Fruit fly (Drosophila melanogaster): ENCODE data around the gene CG31633.

DNA sequence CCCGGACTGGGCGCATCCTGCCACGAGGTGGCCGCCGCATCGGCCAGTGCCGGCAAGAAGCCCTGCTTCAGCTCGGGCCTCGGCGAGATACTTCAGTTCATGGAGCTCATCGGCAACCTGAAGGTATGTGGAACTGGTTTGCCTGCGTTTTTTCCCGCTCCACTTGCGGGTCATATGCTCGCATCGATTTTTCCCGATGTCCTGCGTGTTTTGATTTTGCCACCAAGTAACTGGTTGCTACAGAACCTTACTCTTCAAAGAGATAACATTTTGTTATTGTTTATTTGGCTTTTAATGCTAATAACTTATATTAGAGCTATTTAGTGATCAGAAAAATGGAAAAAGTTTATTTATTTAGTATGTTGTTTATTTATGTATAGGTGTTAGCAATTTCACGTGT, 43.0 kb downstream of the CG31633 start:
- no peak for TF ChIP-seq br (GFP tag; optimal IDR thresholded peaks at IDR 0.05)
- no peak for TF ChIP-seq psq (GFP tag; optimal IDR thresholded peaks at IDR 0.05)
- no peak for TF ChIP-seq CG9705 (GFP tag; optimal IDR thresholded peaks at IDR 0.05)
- no peak for TF ChIP-seq Sp1 (GFP tag; optimal IDR thresholded peaks at IDR 0.05)
- TF ChIP-seq foxo (GFP tag; optimal IDR thresholded peaks at IDR 0.05), result no peak
- TF ChIP-seq Myc (optimal IDR thresholded peaks at IDR 0.05), result no peak

Data from whole organism, wandering third instar larva.